Fruit fly (Drosophila melanogaster) whole organism: ENCODE measurements around the gene CG15199.

Experiments
- CG8478 ChIP-seq: fragments of >200 bp; optimal IDR thresholded peaks from 2 replicates; lab custom pipeline; 2018; ENCODE audit warnings: inconsistent platforms
- pan ChIP-seq: fragments of >200 bp; optimal IDR thresholded peaks from 2 replicates; lab custom pipeline; 2017

dm6 chrX:11143820-11144219 is 2.2 kb upstream of the CG15199 start, which contains the start of gene CG15201:
- no peak for TF ChIP-seq pan (lab: Kevin White, UChicago)
- no peak for TF ChIP-seq CG8478 (lab: Kevin White, UChicago)
